Fruit fly (Drosophila melanogaster): ENCODE results near the gene ND-ASHI.

ND-ASHI gene

dm6 chrX:6711295-6711694, 32.4 kb upstream of the ND-ASHI start (continued):
- TF ChIP-seq chm (GFP tag; IDR thresholded peaks at IDR 0.05) = peak; percentile 77; the same call in 1 of the 2 replicates
- TF ChIP-seq CG7839 (tag; optimal IDR thresholded peaks at IDR 0.05) = peak; percentile 88
- TF ChIP-seq ftz-f1 (GFP tag; optimal IDR thresholded peaks at IDR 0.05) = no peak
- no peak for TF ChIP-seq pros (GFP tag; optimal IDR thresholded peaks at IDR 0.05)
- peak; percentile 66 for TF ChIP-seq Six4 (GFP tag; optimal IDR thresholded peaks at IDR 0.05)
- TF ChIP-seq tna (GFP tag; IDR thresholded peaks at IDR 0.05; ENCODE audit: partially characterized antibody) = no peak
- peak; percentile 23; the same call in 1 of the 2 replicates for TF ChIP-seq CG11696 (GFP tag; IDR thresholded peaks at IDR 0.05)
- no peak for TF ChIP-seq abd-A (tag; optimal IDR thresholded peaks at IDR 0.05)
- peak; percentile 30; the same call in 1 of the 3 replicates for TF ChIP-seq CG7357 (GFP tag; IDR thresholded peaks at IDR 0.05)
- peak; percentile 71; the same call in 1 of the 3 replicates for TF ChIP-seq gce (GFP tag; IDR thresholded peaks at IDR 0.05)
- TF ChIP-seq Eip74EF (GFP tag; optimal IDR thresholded peaks at IDR 0.05) = peak in 1 of 2 experiments; percentile 79
- peak; percentile 87 for TF ChIP-seq oc (tag; optimal IDR thresholded peaks at IDR 0.05)
- peak; percentile 42 for TF ChIP-seq da (GFP tag; optimal IDR thresholded peaks at IDR 0.05)
- TF ChIP-seq Sry-β (GFP tag; optimal IDR thresholded peaks at IDR 0.05) = no peak
- TF ChIP-seq Hr3 (GFP tag; optimal IDR thresholded peaks at IDR 0.05) = peak; percentile 68
- peak; percentile 87 for TF ChIP-seq PHDP (tag; optimal IDR thresholded peaks at IDR 0.05)
- peak; percentile 87 for TF ChIP-seq CG2120 (GFP tag; optimal IDR thresholded peaks at IDR 0.05)
- TF ChIP-seq CG9437 (GFP tag; optimal IDR thresholded peaks at IDR 0.05) = peak; percentile 66
- TF ChIP-seq CG3726 (GFP tag; IDR thresholded peaks at IDR 0.05) = no peak
- peak; percentile 81 for TF ChIP-seq bcd (GFP tag; optimal IDR thresholded peaks at IDR 0.05)
- TF ChIP-seq Hmx (GFP tag; optimal IDR thresholded peaks at IDR 0.05) = peak; percentile 5
- TF ChIP-seq Bgb (GFP tag; IDR thresholded peaks at IDR 0.05; ENCODE audit: partially characterized antibody) = no peak
- peak; percentile 50 for TF ChIP-seq dm (GFP tag; optimal IDR thresholded peaks at IDR 0.05)
- TF ChIP-seq Elba2 (GFP tag; optimal IDR thresholded peaks at IDR 0.05) = no peak
- TF ChIP-seq grau (tag; optimal IDR thresholded peaks at IDR 0.05) = peak; percentile 84
- TF ChIP-seq peb (GFP tag; IDR thresholded peaks at IDR 0.05) = peak; percentile 27; the same call in 1 of the 2 replicates
- TF ChIP-seq CG4404 (GFP tag; IDR thresholded peaks at IDR 0.05) = peak; percentile 46
- TF ChIP-seq sens (GFP tag) = peak; percentile 96
- peak; percentile 49 for TF ChIP-seq CG10147 (GFP tag; optimal IDR thresholded peaks at IDR 0.05)
- TF ChIP-seq CG8765 (GFP tag; IDR thresholded peaks at IDR 0.05) = no peak; the same call in 1 of the 2 replicates
- peak; percentile 4 for TF ChIP-seq disco-r (GFP tag; optimal IDR thresholded peaks at IDR 0.05)
- peak; percentile 49 for TF ChIP-seq cato (GFP tag; optimal IDR thresholded peaks at IDR 0.05; ENCODE audit: borderline replicate concordance)
- TF ChIP-seq gro (GFP tag; optimal IDR thresholded peaks at IDR 0.05) = peak; percentile 66
- TF ChIP-seq fd96Cb (tag; optimal IDR thresholded peaks at IDR 0.05) = peak; percentile 81
- peak; percentile 79 for TF ChIP-seq CG13424 (tag; optimal IDR thresholded peaks at IDR 0.05)
- peak; percentile 60 for TF ChIP-seq Spps (tag; optimal IDR thresholded peaks at IDR 0.05)
- peak; percentile 7 for TF ChIP-seq CG30020 (tag; optimal IDR thresholded peaks at IDR 0.05)
- no peak for TF ChIP-seq ab (GFP tag; optimal IDR thresholded peaks at IDR 0.05)
- TF ChIP-seq z (GFP tag; IDR thresholded peaks at IDR 0.05) = no peak

dm6 chrX:6710665-6711064, 31.7 kb upstream of the ND-ASHI start:
- peak in 1 of 3 experiments; percentile 48 for TF ChIP-seq Stat92E (GFP tag; optimal IDR thresholded peaks at IDR 0.05)
- TF ChIP-seq CG7357 (GFP tag; IDR thresholded peaks at IDR 0.05) = no peak
- peak; percentile 54 for TF ChIP-seq sens (GFP tag)
- TF ChIP-seq vfl (GFP tag; optimal IDR thresholded peaks at IDR 0.05) = no peak
- no peak for TF ChIP-seq unc-4 (GFP tag; IDR thresholded peaks at IDR 0.05; ENCODE audit: partially characterized antibody)
- TF ChIP-seq Taf1 (GFP tag; IDR thresholded peaks at IDR 0.05) = no peak
- 0 out of 4 replicates have a peak, but pooled peaks have one; percentile 29 for TF ChIP-seq chinmo (GFP tag; IDR thresholded peaks at IDR 0.05; ENCODE audit: partially characterized antibody)
- no peak for TF ChIP-seq Lim3 (GFP tag; IDR thresholded peaks at IDR 0.05)
- peak; percentile 40; the same call in 1 of the 3 replicates for TF ChIP-seq otp (GFP tag; IDR thresholded peaks at IDR 0.05)
- TF ChIP-seq toy (GFP tag; IDR thresholded peaks at IDR 0.05) = no peak
- TF ChIP-seq CTCF (GFP tag; optimal IDR thresholded peaks at IDR 0.05) = no peak
- TF ChIP-seq CG12769 (tag; optimal IDR thresholded peaks at IDR 0.05) = peak; percentile 25
- TF ChIP-seq Rfx (GFP tag; IDR thresholded peaks at IDR 0.05) = 0 out of 2 replicates have a peak, but pooled peaks have one; percentile 7
- TF ChIP-seq Med (GFP tag) = peak; percentile 73
- TF ChIP-seq schlank (tag; optimal IDR thresholded peaks at IDR 0.05) = no peak

All from whole organism, embryonic.